Fruit fly (Drosophila melanogaster) whole organism, prepupa: ENCODE measurements around the gene fln.

ENCODE experiments used
- CG10631 ChIP-seq: fragments of 200-800 bp; sonication (Bioruptor generic); optimal IDR thresholded peaks from 2 replicates; lab custom pipeline; 2016; ENCODE audit warnings: missing biosample characterization, missing genetic modification characterization
- CG11294 ChIP-seq: fragments of 200-800 bp; sonication (Bioruptor generic); IDR thresholded peaks from 2 replicates; pipeline ENCODE4 v1.3.6; 2022; ENCODE audit warnings: missing biosample characterization, missing genetic modification characterization
- CG11902 ChIP-seq: fragments of 200-800 bp; sonication (Bioruptor generic); optimal IDR thresholded peaks from 3 replicates; lab custom pipeline; 2016; ENCODE audit warnings: missing biosample characterization, missing genetic modification characterization
- CG15336 ChIP-seq: fragments of 200-800 bp; sonication (Bioruptor generic); IDR thresholded peaks from 2 replicates; pipeline ENCODE4 v1.3.6; 2022; ENCODE audit warnings: missing biosample characterization, missing genetic modification characterization
- CG1621 ChIP-seq: fragments of 200-800 bp; sonication (Bioruptor generic); optimal IDR thresholded peaks from 3 replicates; lab custom pipeline; 2018; ENCODE audit warnings: missing biosample characterization, mild to moderate bottlenecking, missing genetic modification characterization
- CG3032 ChIP-seq: fragments of 200-800 bp; optimal IDR thresholded peaks from 2 replicates; lab custom pipeline; 2019; ENCODE audit warnings: missing biosample characterization, mild to moderate bottlenecking, missing genetic modification characterization, moderate library complexity
- CG31627 ChIP-seq: fragments of 200-800 bp; sonication (Bioruptor generic); optimal IDR thresholded peaks from 3 replicates; lab custom pipeline; 2016; ENCODE audit warnings: missing biosample characterization, missing genetic modification characterization
- CG32006 ChIP-seq: fragments of 200-800 bp; sonication (Bioruptor generic); optimal IDR thresholded peaks from 3 replicates; lab custom pipeline; 2017; ENCODE audit warnings: missing biosample characterization, mild to moderate bottlenecking, missing genetic modification characterization
- CG34406 ChIP-seq: fragments of 200-800 bp; sonication (Bioruptor generic); optimal IDR thresholded peaks from 3 replicates; lab custom pipeline; 2016; ENCODE audit warnings: missing biosample characterization, missing genetic modification characterization
- CG4318 ChIP-seq: fragments of 200-800 bp; sonication (Bioruptor generic); optimal IDR thresholded peaks from 3 replicates; lab custom pipeline; 2017; ENCODE audit warnings: missing biosample characterization, mild to moderate bottlenecking, missing genetic modification characterization
- CG6276 ChIP-seq: fragments of 200-800 bp; sonication (Bioruptor generic); optimal IDR thresholded peaks from 2 replicates; lab custom pipeline; 2017; ENCODE audit warnings: missing biosample characterization, mild to moderate bottlenecking, missing genetic modification characterization
- CG6792 ChIP-seq: fragments of 200-800 bp; sonication (Bioruptor generic); optimal IDR thresholded peaks from 3 replicates; lab custom pipeline; 2016; ENCODE audit warnings: missing biosample characterization, missing genetic modification characterization
- CG6808 ChIP-seq: fragments of 200-800 bp; sonication (Bioruptor generic); optimal IDR thresholded peaks from 3 replicates; lab custom pipeline; 2017; ENCODE audit warnings: missing biosample characterization, missing genetic modification characterization, mild to moderate bottlenecking, moderate library complexity, missing genetic modification reagents
- CG6854 ChIP-seq: fragments of 200-800 bp; sonication (Bioruptor generic); optimal IDR thresholded peaks from 2 replicates; lab custom pipeline; 2017; ENCODE audit warnings: missing biosample characterization, mild to moderate bottlenecking, missing genetic modification characterization
- CG7368 ChIP-seq: fragments of 200-800 bp; sonication (Bioruptor generic); optimal IDR thresholded peaks from 3 replicates; lab custom pipeline; 2016; ENCODE audit warnings: missing biosample characterization, missing genetic modification characterization
- CG8319 ChIP-seq: fragments of 200-800 bp; sonication (Bioruptor generic); optimal IDR thresholded peaks from 3 replicates; lab custom pipeline; 2016; ENCODE audit warnings: missing biosample characterization, missing genetic modification characterization
- CG8632 ChIP-seq: fragments of 200-800 bp; sonication (Bioruptor generic); optimal IDR thresholded peaks from 3 replicates; lab custom pipeline; 2016; ENCODE audit warnings: missing biosample characterization, missing genetic modification characterization
- CG9139 ChIP-seq: fragments of 200-800 bp; sonication (Bioruptor generic); optimal IDR thresholded peaks from 3 replicates; lab custom pipeline; 2017; ENCODE audit warnings: missing biosample characterization, mild to moderate bottlenecking, missing genetic modification characterization
- Eip78C ChIP-seq: fragments of 200-800 bp; sonication (Bioruptor generic); peaks from one replicate; lab custom pipeline; 2016; ENCODE audit warnings: missing biosample characterization, missing genetic modification characterization
- Eip93F ChIP-seq: fragments of 200-800 bp; sonication (Bioruptor generic); optimal IDR thresholded peaks from 2 replicates; lab custom pipeline; 2016; ENCODE audit warnings: missing biosample characterization, mild to moderate bottlenecking, missing genetic modification characterization
- Ets21C ChIP-seq: fragments of 200-800 bp; sonication (Bioruptor generic); optimal IDR thresholded peaks from 3 replicates; lab custom pipeline; 2016; ENCODE audit warnings: missing biosample characterization, missing genetic modification characterization
- Ets96B ChIP-seq: fragments of 200-800 bp; optimal IDR thresholded peaks from 2 replicates; lab custom pipeline; 2019; ENCODE audit warnings: missing biosample characterization, mild to moderate bottlenecking, missing genetic modification characterization, moderate library complexity
- Gug ChIP-seq: fragments of 200-800 bp; sonication (Bioruptor generic); IDR thresholded peaks from 2 replicates; pipeline ENCODE4 v1.3.6; 2022; ENCODE audit warnings: missing biosample characterization, missing genetic modification characterization
- Hr38 ChIP-seq: sonication (Bioruptor generic); optimal IDR thresholded peaks from 2 replicates; lab custom pipeline; 2016; ENCODE audit warnings: missing biosample characterization, missing genetic modification characterization
- Lpt ChIP-seq: fragments of 200-800 bp; sonication (Bioruptor generic); optimal IDR thresholded peaks from 3 replicates; lab custom pipeline; 2016; ENCODE audit warnings: missing biosample characterization, missing genetic modification characterization
- OdsH ChIP-seq: fragments of 200-800 bp; sonication (Bioruptor generic); optimal IDR thresholded peaks from 3 replicates; lab custom pipeline; 2016; ENCODE audit warnings: missing biosample characterization, missing genetic modification characterization
- Smox ChIP-seq: fragments of 200-800 bp; sonication (Bioruptor generic); optimal IDR thresholded peaks from 3 replicates; lab custom pipeline; 2016; ENCODE audit warnings: missing biosample characterization, missing genetic modification characterization
- Sox102F ChIP-seq: fragments of 200-800 bp; sonication (Bioruptor generic); optimal IDR thresholded peaks from 2 replicates; lab custom pipeline; 2016; ENCODE audit warnings: missing biosample characterization, mild to moderate bottlenecking, missing genetic modification characterization
- Sox14 ChIP-seq: fragments of 200-800 bp; sonication (Bioruptor generic); optimal IDR thresholded peaks from 3 replicates; lab custom pipeline; 2016; ENCODE audit warnings: missing biosample characterization, missing genetic modification characterization
- Sox15 ChIP-seq: fragments of 200-800 bp; sonication (Bioruptor generic); optimal IDR thresholded peaks from 3 replicates; lab custom pipeline; 2016; ENCODE audit warnings: missing biosample characterization, missing genetic modification characterization
- achi ChIP-seq: fragments of 200-800 bp; sonication (Bioruptor generic); optimal IDR thresholded peaks from 3 replicates; lab custom pipeline; 2016; ENCODE audit warnings: missing biosample characterization, missing genetic modification characterization
- acj6 ChIP-seq: fragments of 200-800 bp; sonication (Bioruptor generic); optimal IDR thresholded peaks from 3 replicates; lab custom pipeline; 2016; ENCODE audit warnings: missing biosample characterization, missing genetic modification characterization
- cyc ChIP-seq: fragments of 200-800 bp; sonication (Bioruptor generic); optimal IDR thresholded peaks from 3 replicates; lab custom pipeline; 2016; ENCODE audit warnings: missing biosample characterization, missing genetic modification characterization
- dac ChIP-seq: fragments of 200-800 bp; sonication (Bioruptor generic); optimal IDR thresholded peaks from 2 replicates; lab custom pipeline; 2017; ENCODE audit warnings: missing biosample characterization, mild to moderate bottlenecking, missing genetic modification characterization
- eg ChIP-seq: fragments of 200-800 bp; sonication (Bioruptor generic); IDR thresholded peaks from 3 replicates; pipeline ENCODE4 v1.3.6; 2022; ENCODE audit warnings: missing biosample characterization, missing genetic modification characterization
- esn ChIP-seq: fragments of 200-800 bp; sonication (Bioruptor generic); optimal IDR thresholded peaks from 2 replicates; lab custom pipeline; 2016; ENCODE audit warnings: missing biosample characterization, mild to moderate bottlenecking, missing genetic modification characterization, moderate library complexity
- fd59A ChIP-seq: fragments of 200-800 bp; sonication (Bioruptor generic); optimal IDR thresholded peaks from 2 replicates; lab custom pipeline; 2017; ENCODE audit warnings: missing biosample characterization, mild to moderate bottlenecking, missing genetic modification characterization, missing genetic modification reagents
- fd85E ChIP-seq: fragments of 200-800 bp; sonication (Bioruptor generic); optimal IDR thresholded peaks from 3 replicates; lab custom pipeline; 2016; ENCODE audit warnings: missing biosample characterization, missing genetic modification characterization
- fkh ChIP-seq: fragments of 200-800 bp; sonication (Bioruptor generic); optimal IDR thresholded peaks from 3 replicates; lab custom pipeline; 2017; ENCODE audit warnings: missing biosample characterization, mild to moderate bottlenecking, missing genetic modification characterization, moderate library complexity
- lz ChIP-seq: fragments of 200-800 bp; sonication (Bioruptor generic); optimal IDR thresholded peaks from 3 replicates; lab custom pipeline; 2016; ENCODE audit warnings: missing biosample characterization, missing genetic modification characterization
- net ChIP-seq: fragments of 200-800 bp; sonication (Bioruptor generic); optimal IDR thresholded peaks from 3 replicates; lab custom pipeline; 2016; ENCODE audit warnings: missing biosample characterization, missing genetic modification characterization
- salr ChIP-seq, 2 experiments: fragments of 200-800 bp; sonication (Bioruptor generic); optimal IDR thresholded peaks; 3 replicates each; lab custom pipeline; 2016 to 2018; ENCODE audit warnings: missing biosample characterization in 2 of 2, missing genetic modification characterization in 2 of 2, mild to moderate bottlenecking in 1 of 2
- spab ChIP-seq: fragments of 200-800 bp; sonication (Bioruptor generic); optimal IDR thresholded peaks from 2 replicates; lab custom pipeline; 2017; ENCODE audit warnings: missing biosample characterization, mild to moderate bottlenecking, missing genetic modification characterization, missing genetic modification reagents

The fln gene

dm6 chr3L:19988891-19989290 lies 2.1 kb downstream of the fln start, which contains the start of gene Csas:
Csas (minus strand) TSS chr3L:19988991.
- TF ChIP-seq CG6792 (GFP tag; lab: Kevin White, UChicago) (no peak), CG8632 (GFP tag; lab: Kevin White, UChicago) (no peak), CG7368 (GFP tag; lab: Kevin White, UChicago) (no peak), CG15336 (GFP tag; lab: Robert Waterston, UW) (peak; percentile 29; the same call in 1 of the 2 replicates), salr (GFP tag; optimal IDR thresholded peaks at IDR 0.05; lab: Kevin White, UChicago) (no peak), CG8319 (GFP tag; lab: Kevin White, UChicago) (no peak), Sox15 (GFP tag; lab: Kevin White, UChicago) (no peak)

dm6 chr3L:19985768-19986167 lies 5.3 kb downstream of the fln start, which contains the start of the genes hale and schuy:
hale (minus strand) TSS chr3L:19985868.
schuy (plus strand) TSS chr3L:19986093.
- TF ChIP-seq esn (GFP tag; lab: Kevin White, UChicago) (no peak), fd59A (no peak), CG6276 (GFP tag; lab: Kevin White, UChicago) (no peak), Smox (no peak), spab (GFP tag; lab: Kevin White, UChicago) (no peak), cyc (no peak), Sox102F (GFP tag; lab: Kevin White, UChicago) (no peak), CG8319 (GFP tag; lab: Kevin White, UChicago) (no peak), salr (GFP tag; optimal IDR thresholded peaks at IDR 0.05; lab: Kevin White, UChicago) (no peak), CG3032 (tag; lab: Kevin White, UChicago) (no peak), achi (no peak), CG10631 (GFP tag; lab: Kevin White, UChicago) (no peak), CG7368 (GFP tag; lab: Kevin White, UChicago) (no peak)
- TF ChIP-seq, all 60 proteins: peak for 0

DNA sequence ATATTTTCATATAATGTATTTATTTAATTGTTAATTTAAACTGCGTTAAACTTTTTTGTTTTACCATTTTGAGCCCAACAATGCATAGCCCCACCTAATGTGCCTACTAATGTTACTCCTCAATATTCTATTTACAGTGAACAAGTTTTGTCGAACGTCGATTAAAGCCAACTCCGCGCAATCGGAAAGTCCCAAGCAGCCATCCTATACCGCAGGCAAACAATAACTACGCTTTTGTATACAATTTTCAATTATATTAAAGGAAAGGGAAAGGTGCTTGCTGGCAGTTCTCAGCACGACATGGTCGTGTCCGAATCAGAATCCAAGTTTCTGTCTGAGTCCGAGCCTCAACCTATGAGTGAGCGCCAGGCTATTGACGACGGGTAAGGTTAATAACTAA lies 9.6 kb downstream of the fln start, which contains the start of gene CG17732:
TSS of gene CG17732 (plus strand) at position 301 of the 400 bp plus-strand sequence.
- TF ChIP-seq CG31627, result no peak
- no peak for TF ChIP-seq acj6 (GFP tag; lab: Kevin White, UChicago)
- TF ChIP-seq CG15336 (GFP tag; lab: Robert Waterston, UW), result no peak
- TF ChIP-seq Eip93F, result no peak
- TF ChIP-seq fd59A, result no peak
- no peak for TF ChIP-seq OdsH (GFP tag; lab: Kevin White, UChicago)
- no peak for TF ChIP-seq Ets21C
- no peak for TF ChIP-seq CG8319 (GFP tag; lab: Kevin White, UChicago)
- TF ChIP-seq CG8632 (GFP tag; lab: Kevin White, UChicago), result no peak
- no peak for TF ChIP-seq CG11294
- no peak for TF ChIP-seq Eip78C (GFP tag; lab: Kevin White, UChicago)
- TF ChIP-seq Ets96B, result no peak
- no peak for TF ChIP-seq CG7368 (GFP tag; lab: Kevin White, UChicago)
- no peak for TF ChIP-seq Sox14 (GFP tag; lab: Kevin White, UChicago)
- TF ChIP-seq CG32006 (GFP tag; lab: Kevin White, UChicago), result no peak
- no peak for TF ChIP-seq Lpt (GFP tag; lab: Kevin White, UChicago)
- TF ChIP-seq CG6808 (GFP tag; lab: Kevin White, UChicago), result no peak
- no peak for TF ChIP-seq CG4318 (GFP tag; lab: Kevin White, UChicago)

- TF ChIP-seq fkh (peak; percentile 91), Gug (GFP tag; lab: Robert Waterston, UW) (no peak)
Measured at dm6 chr3L:19979592-19979991, 11.4 kb downstream of the fln start, which contains the start of gene CG14182. CG14182 (minus strand) TSS chr3L:19979812.

dm6 chr3L:19978088-19978487 lies 12.9 kb downstream of the fln start:
- TF ChIP-seq CG6854 (GFP tag; lab: Kevin White, UChicago) (no peak), CG11902 (no peak), net (GFP tag; lab: Kevin White, UChicago) (no peak), salr (GFP tag; optimal IDR thresholded peaks at IDR 0.05; lab: Kevin White, UChicago) (no peak), Eip93F (no peak), esn (GFP tag; lab: Kevin White, UChicago) (no peak), lz (GFP tag; lab: Kevin White, UChicago) (no peak), CG1621 (no peak), CG9139 (no peak), dac (no peak), Gug (GFP tag; lab: Robert Waterston, UW) (no peak), Eip78C (GFP tag; lab: Kevin White, UChicago) (no peak), fd85E (GFP tag; lab: Kevin White, UChicago) (no peak), Ets96B (no peak), Hr38 (GFP tag; lab: Kevin White, UChicago) (no peak), eg (no peak), OdsH (GFP tag; lab: Kevin White, UChicago) (no peak), CG34406 (GFP tag; lab: Kevin White, UChicago) (no peak), Sox102F (GFP tag; lab: Kevin White, UChicago) (no peak)
